Worm (Caenorhabditis elegans) whole organism, L2 larva: ENCODE measurements around the gene srxa-10.

Experiments
- egl-27 ChIP-seq: sonication (generic microtip); optimal IDR thresholded peaks from 3 replicates; lab custom pipeline; 2017; ENCODE audit warnings: missing biosample characterization, missing genetic modification reagents, missing genetic modification characterization
- mab-5 ChIP-seq: fragments of 150-350 bp; optimal IDR thresholded peaks from 2 replicates; lab custom pipeline; 2014; ENCODE audit warnings: missing biosample characterization, missing genetic modification characterization
- nhr-11 ChIP-seq: fragments of 150-350 bp; optimal IDR thresholded peaks from 2 replicates; lab custom pipeline; 2014; ENCODE audit warnings: missing biosample characterization, missing genetic modification characterization
- snpc-4 ChIP-seq: fragments of 150-350 bp; optimal IDR thresholded peaks from 2 replicates; lab custom pipeline; 2014; ENCODE audit warnings: missing biosample characterization, missing genetic modification characterization
- unc-62 ChIP-seq: fragments of 150-350 bp; optimal IDR thresholded peaks from 2 replicates; lab custom pipeline; 2014; ENCODE audit warnings: missing biosample characterization, missing genetic modification reagents, missing genetic modification characterization

ce11 chrIII:9813146-9813545 is 16.8 kb upstream of the srxa-10 start, which contains the start of gene ZK632.14:
- no peak for TF ChIP-seq egl-27
- TF ChIP-seq nhr-11 (tag; lab: Kevin White, UChicago), result no peak
- no peak for TF ChIP-seq snpc-4 (tag; lab: Kevin White, UChicago)
- no peak for TF ChIP-seq mab-5 (tag; lab: Kevin White, UChicago)
- TF ChIP-seq unc-62 (GFP tag; lab: Kevin White, UChicago), result no peak
